Fruit fly (Drosophila melanogaster): ENCODE results near the gene CG8043.

The CG8043 gene

dm6 chr3R:8659200-8659897 is 17.4 kb upstream of the CG8043 start (continued):
- TF ChIP-seq CG7745 (tag; optimal IDR thresholded peaks at IDR 0.05) (no peak), Dp (GFP tag; optimal IDR thresholded peaks at IDR 0.05) (no peak), CG6272 (GFP tag; IDR thresholded peaks at IDR 0.05) (no peak), Lim3 (GFP tag; IDR thresholded peaks at IDR 0.05) (no peak), gcm (GFP tag; optimal IDR thresholded peaks at IDR 0.05) (no peak), MTF-1 (GFP tag; optimal IDR thresholded peaks at IDR 0.05; ENCODE audit: borderline replicate concordance) (peak; percentile 62), CG15011 (GFP tag; optimal IDR thresholded peaks at IDR 0.05) (peak; percentile 52), CG2120 (GFP tag; optimal IDR thresholded peaks at IDR 0.05) (peak; percentile 74), nmo (GFP tag; optimal IDR thresholded peaks at IDR 0.05) (peak; percentile 45), CG16779 (GFP tag; IDR thresholded peaks at IDR 0.05) (0 out of 2 replicates have a peak, but pooled peaks have one; percentile 61), eyg (GFP tag; optimal IDR thresholded peaks at IDR 0.05) (no peak), Xbp1 (GFP tag; optimal IDR thresholded peaks at IDR 0.05) (peak; percentile 56), CG33557 (GFP tag; optimal IDR thresholded peaks at IDR 0.05) (peak; percentile 25), dmrt11E (tag; optimal IDR thresholded peaks at IDR 0.05) (peak; percentile 11), Dref (GFP tag; IDR thresholded peaks at IDR 0.05) (0 out of 2 replicates have a peak, but pooled peaks have one; percentile 2), CG2199 (GFP tag; IDR thresholded peaks at IDR 0.05) (peak; percentile 94), CG14441 (GFP tag; IDR thresholded peaks at IDR 0.05) (peak; percentile 65), CG34376 (GFP tag; optimal IDR thresholded peaks at IDR 0.05) (peak; percentile 78), CG6689 (GFP tag; IDR thresholded peaks at IDR 0.05) (peak; percentile 69), CG31224 (GFP tag; IDR thresholded peaks at IDR 0.05) (peak; percentile 36; the same call in 1 of the 2 replicates), chif (GFP tag; optimal IDR thresholded peaks at IDR 0.05) (peak; percentile 20 to 42), en (GFP tag; optimal IDR thresholded peaks at IDR 0.05) (no peak), CG7786 (GFP tag; optimal IDR thresholded peaks at IDR 0.05) (peak; percentile 34), Ada2b (GFP tag; IDR thresholded peaks at IDR 0.05) (peak; percentile 46; the same call in 1 of the 2 replicates), Bteb2 (GFP tag; optimal IDR thresholded peaks at IDR 0.05) (peak; percentile 34), CG9215 (GFP tag; IDR thresholded peaks at IDR 0.05) (peak; percentile 33; the same call in 1 of the 2 replicates), CG15073 (GFP tag; optimal IDR thresholded peaks at IDR 0.05) (no peak), Chrac-16 (GFP tag; optimal IDR thresholded peaks at IDR 0.05) (no peak), Atf-2 (GFP tag; optimal IDR thresholded peaks at IDR 0.05) (no peak), vfl (GFP tag; optimal IDR thresholded peaks at IDR 0.05) (no peak), Hey (tag; optimal IDR thresholded peaks at IDR 0.05) (no peak), CG6683 (GFP tag; optimal IDR thresholded peaks at IDR 0.05) (peak; percentile 6), CG17186 (GFP tag; optimal IDR thresholded peaks at IDR 0.05) (no peak), pros (GFP tag; optimal IDR thresholded peaks at IDR 0.05) (peak; percentile 34), CG11398 (GFP tag; optimal IDR thresholded peaks at IDR 0.05) (peak; percentile 18), CG14860 (GFP tag; IDR thresholded peaks at IDR 0.05; ENCODE audit: partially characterized antibody) (no peak), tna (GFP tag; IDR thresholded peaks at IDR 0.05; ENCODE audit: partially characterized antibody) (no peak), CG10366 (GFP tag; IDR thresholded peaks at IDR 0.05) (0 out of 2 replicates have a peak, but pooled peaks have one; percentile 16), CG11456 (GFP tag; IDR thresholded peaks at IDR 0.05) (peak; percentile 4; the same call in 1 of the 3 replicates), fu2 (GFP tag; optimal IDR thresholded peaks at IDR 0.05) (peak; percentile 29), tx (GFP tag; optimal IDR thresholded peaks at IDR 0.05) (peak; percentile 6), so (GFP tag; IDR thresholded peaks at IDR 0.05) (no peak), ara (GFP tag; IDR thresholded peaks at IDR 0.05) (no peak), Nf-YC (tag; optimal IDR thresholded peaks at IDR 0.05) (peak; percentile 65), PHDP (tag; optimal IDR thresholded peaks at IDR 0.05) (peak; percentile 62), CG13296 (GFP tag; optimal IDR thresholded peaks at IDR 0.05) (peak; percentile 17), slou (GFP tag; optimal IDR thresholded peaks at IDR 0.05) (peak; percentile 32), ken (GFP tag; IDR thresholded peaks at IDR 0.05) (0 out of 3 replicates have a peak, but pooled peaks have one; percentile 18), Gug (GFP tag; IDR thresholded peaks at IDR 0.05) (peak; percentile 50; the same call in 1 of the 4 replicates), BtbVII (GFP tag; optimal IDR thresholded peaks at IDR 0.05) (no peak)
